Fruit fly (Drosophila melanogaster) whole organism, embryonic: ENCODE results near the gene CG18095.

Source experiments
- Atf6 ChIP-seq: fragments of 200-800 bp; sonication (Bioruptor generic); IDR thresholded peaks from 2 replicates; pipeline ENCODE4 v1.3.6; 2022; ENCODE audit warnings: missing biosample characterization, missing genetic modification characterization
- CG10209 ChIP-seq: fragments of 200-800 bp; sonication (Bioruptor generic); optimal IDR thresholded peaks from 3 replicates; lab custom pipeline; 2017; ENCODE audit warnings: missing biosample characterization, mild to moderate bottlenecking, missing genetic modification characterization, missing genetic modification reagents
- CG10366 ChIP-seq: fragments of 200-800 bp; sonication (Bioruptor generic); IDR thresholded peaks from 2 replicates; pipeline ENCODE4 v1.3.6; 2022; ENCODE audit warnings: missing biosample characterization, missing genetic modification characterization
- CG10543 ChIP-seq: fragments of 200-800 bp; sonication (Bioruptor generic); optimal IDR thresholded peaks from 3 replicates; lab custom pipeline; 2017; ENCODE audit warnings: missing biosample characterization, mild to moderate bottlenecking, missing genetic modification characterization, moderate library complexity
- CG11085 ChIP-seq: fragments of 200-800 bp; sonication (Bioruptor generic); IDR thresholded peaks from 2 replicates; pipeline ENCODE4 v1.3.6; 2022; ENCODE audit warnings: missing biosample characterization, missing genetic modification characterization
- CG11093 ChIP-seq: fragments of 200-800 bp; sonication (Bioruptor generic); IDR thresholded peaks from 3 replicates; pipeline ENCODE4 v1.3.6; 2022; ENCODE audit warnings: missing biosample characterization, missing genetic modification characterization
- CG11456 ChIP-seq: fragments of 200-800 bp; sonication (Bioruptor generic); IDR thresholded peaks from 3 replicates; pipeline ENCODE4 v1.3.6; 2022; ENCODE audit warnings: missing biosample characterization, missing genetic modification characterization
- CG11695 ChIP-seq: fragments of 200-800 bp; sonication (Bioruptor generic); IDR thresholded peaks from 3 replicates; pipeline ENCODE4 v1.3.6; 2022; ENCODE audit warnings: missing biosample characterization, missing genetic modification characterization
- CG11723 ChIP-seq: fragments of 200-800 bp; sonication (Bioruptor generic); optimal IDR thresholded peaks from 2 replicates; lab custom pipeline; 2017; ENCODE audit warnings: missing biosample characterization, mild to moderate bottlenecking, missing genetic modification characterization
- CG12155 ChIP-seq: fragments of 200-800 bp; sonication (Bioruptor generic); optimal IDR thresholded peaks from 3 replicates; lab custom pipeline; 2016; ENCODE audit warnings: missing biosample characterization, missing genetic modification characterization
- CG12769 ChIP-seq: fragments of 200-800 bp; sonication (Bioruptor generic); optimal IDR thresholded peaks from 2 replicates; lab custom pipeline; 2019; ENCODE audit warnings: missing biosample characterization, mild to moderate bottlenecking, missing genetic modification characterization, moderate library complexity
- CG13775 ChIP-seq: fragments of 200-800 bp; sonication (Bioruptor generic); optimal IDR thresholded peaks from 3 replicates; lab custom pipeline; 2017; ENCODE audit warnings: missing biosample characterization, mild to moderate bottlenecking, missing genetic modification characterization
- CG15011 ChIP-seq: fragments of 200-800 bp; sonication (Bioruptor generic); optimal IDR thresholded peaks from 3 replicates; lab custom pipeline; 2018; ENCODE audit warnings: missing biosample characterization, mild to moderate bottlenecking, missing genetic modification characterization
- CG17361 ChIP-seq: fragments of 200-800 bp; sonication (Bioruptor generic); IDR thresholded peaks from 3 replicates; pipeline ENCODE4 v1.3.6; 2022; ENCODE audit warnings: missing biosample characterization, missing genetic modification characterization
- CG18476 ChIP-seq: fragments of 200-800 bp; sonication (Bioruptor generic); optimal IDR thresholded peaks from 2 replicates; lab custom pipeline; 2016; ENCODE audit warnings: missing biosample characterization, mild to moderate bottlenecking, missing genetic modification characterization
- CG31388 ChIP-seq: fragments of 200-800 bp; sonication (Bioruptor generic); optimal IDR thresholded peaks from 2 replicates; lab custom pipeline; 2016; ENCODE audit warnings: missing biosample characterization, missing genetic modification characterization
- CG32532 ChIP-seq: fragments of 200-800 bp; sonication (Bioruptor generic); IDR thresholded peaks from 2 replicates; pipeline ENCODE4 v1.3.6; 2022; ENCODE audit warnings: missing biosample characterization, missing genetic modification characterization
- CG32772 ChIP-seq: fragments of 200-800 bp; sonication (Bioruptor generic); IDR thresholded peaks from 2 replicates; pipeline ENCODE4 v1.3.6; 2022; ENCODE audit warnings: missing biosample characterization, missing genetic modification characterization
- CG4404 ChIP-seq: fragments of 200-800 bp; sonication (Bioruptor generic); IDR thresholded peaks from 2 replicates; pipeline ENCODE4 v1.3.6; 2022; ENCODE audit warnings: missing biosample characterization, missing genetic modification characterization
- CG6683 ChIP-seq: fragments of 200-800 bp; sonication (Bioruptor generic); optimal IDR thresholded peaks from 2 replicates; lab custom pipeline; 2017; ENCODE audit warnings: missing biosample characterization, mild to moderate bottlenecking, missing genetic modification characterization, missing genetic modification reagents
- CG6854 ChIP-seq: fragments of 200-800 bp; sonication (Bioruptor generic); optimal IDR thresholded peaks from 3 replicates; lab custom pipeline; 2017; ENCODE audit warnings: missing biosample characterization, mild to moderate bottlenecking, missing genetic modification characterization
- CG7928 ChIP-seq: fragments of 200-800 bp; sonication (Bioruptor generic); optimal IDR thresholded peaks from 2 replicates; lab custom pipeline; 2017; ENCODE audit warnings: missing biosample characterization, mild to moderate bottlenecking, missing genetic modification characterization
- CG9932 ChIP-seq: fragments of 200-800 bp; sonication (Bioruptor generic); IDR thresholded peaks from 2 replicates; pipeline ENCODE4 v1.3.6; 2022; ENCODE audit warnings: missing biosample characterization, missing genetic modification characterization
- Dbx ChIP-seq: fragments of 200-800 bp; sonication (Bioruptor generic); IDR thresholded peaks from 3 replicates; pipeline ENCODE4 v1.3.6; 2022; ENCODE audit warnings: missing biosample characterization, missing genetic modification characterization
- Dref ChIP-seq: fragments of 200-800 bp; sonication (Bioruptor generic); IDR thresholded peaks from 2 replicates; pipeline ENCODE4 v1.3.6; 2022; ENCODE audit warnings: missing biosample characterization, missing genetic modification characterization
- NK7.1 ChIP-seq: fragments of 200-800 bp; sonication (Bioruptor generic); optimal IDR thresholded peaks from 3 replicates; lab custom pipeline; 2016; ENCODE audit warnings: missing biosample characterization, missing genetic modification characterization
- Nf-YB ChIP-seq: fragments of 200-800 bp; sonication (Bioruptor generic); optimal IDR thresholded peaks from 3 replicates; lab custom pipeline; 2019; ENCODE audit warnings: missing biosample characterization, mild to moderate bottlenecking, missing genetic modification characterization, moderate library complexity
- Optix ChIP-seq: fragments of 200-800 bp; sonication (Bioruptor generic); IDR thresholded peaks from 3 replicates; pipeline ENCODE4 v1.3.6; 2022; ENCODE audit warnings: missing biosample characterization, missing genetic modification characterization
- Sry-β ChIP-seq: fragments of 200-800 bp; sonication (Bioruptor generic); optimal IDR thresholded peaks from 2 replicates; lab custom pipeline; 2018; ENCODE audit warnings: missing biosample characterization, mild to moderate bottlenecking, missing genetic modification characterization, moderate library complexity
- Tbp ChIP-seq: fragments of >200 bp; optimal IDR thresholded peaks from 2 replicates; lab custom pipeline; 2018; ENCODE audit warnings: missing biosample characterization, missing genetic modification characterization
- Xbp1 ChIP-seq: fragments of 200-800 bp; sonication (Bioruptor generic); optimal IDR thresholded peaks from 3 replicates; lab custom pipeline; 2016; ENCODE audit warnings: missing biosample characterization, mild to moderate bottlenecking, missing genetic modification characterization
- ara ChIP-seq: fragments of 200-800 bp; sonication (Bioruptor generic); IDR thresholded peaks from 2 replicates; pipeline ENCODE4 v1.3.6; 2022; ENCODE audit warnings: missing biosample characterization, missing genetic modification characterization
- ato ChIP-seq: fragments of 200-800 bp; sonication (Bioruptor generic); IDR thresholded peaks from 2 replicates; pipeline ENCODE4 v1.3.6; 2022; ENCODE audit warnings: missing biosample characterization, missing genetic modification characterization; ENCODE audit not compliant: partially characterized antibody
- bowl ChIP-seq: fragments of 200-800 bp; sonication (Bioruptor generic); IDR thresholded peaks from 2 replicates; pipeline ENCODE4 v1.3.6; 2022; ENCODE audit warnings: missing biosample characterization, missing genetic modification characterization
- dmrt11E ChIP-seq: fragments of 200-800 bp; sonication (Bioruptor generic); optimal IDR thresholded peaks from 3 replicates; lab custom pipeline; 2018; ENCODE audit warnings: missing biosample characterization, mild to moderate bottlenecking, missing genetic modification characterization, moderate library complexity
- exex ChIP-seq: fragments of 200-800 bp; sonication (Bioruptor generic); optimal IDR thresholded peaks from 4 replicates; lab custom pipeline; 2018; ENCODE audit warnings: missing biosample characterization, mild to moderate bottlenecking, missing genetic modification characterization, moderate library complexity
- hbn ChIP-seq: fragments of 200-800 bp; sonication (Bioruptor generic); IDR thresholded peaks from 2 replicates; pipeline ENCODE4 v1.3.6; 2022; ENCODE audit warnings: missing biosample characterization, missing genetic modification characterization; ENCODE audit not compliant: partially characterized antibody
- lmd ChIP-seq: fragments of 200-800 bp; sonication (Bioruptor generic); IDR thresholded peaks from 2 replicates; pipeline ENCODE4 v1.3.6; 2022; ENCODE audit warnings: missing biosample characterization, missing genetic modification characterization
- lov ChIP-seq, 2 experiments: fragments of 200-800 bp in 1 of 2; fragments of >200 bp in 1 of 2; sonication (Bioruptor generic) in 1 of 2; IDR thresholded peaks in 1 of 2; optimal IDR thresholded peaks in 1 of 2; 2 replicates in 1 of 2; 3 replicates in 1 of 2; pipeline versions ENCODE4 v1.3.6 to Lab custom; 2017 to 2022; ENCODE audit warnings: missing biosample characterization in 1 of 2, missing genetic modification characterization in 1 of 2
- odd ChIP-seq: fragments of 200-800 bp; sonication (Bioruptor generic); optimal IDR thresholded peaks from 2 replicates; lab custom pipeline; 2017; ENCODE audit warnings: missing biosample characterization, mild to moderate bottlenecking, missing genetic modification characterization
- phol ChIP-seq: fragments of 200-800 bp; sonication (Bioruptor generic); optimal IDR thresholded peaks from 3 replicates; lab custom pipeline; 2018; ENCODE audit warnings: missing biosample characterization, mild to moderate bottlenecking, missing genetic modification characterization, moderate library complexity
- schlank ChIP-seq: fragments of 200-800 bp; sonication (Bioruptor generic); optimal IDR thresholded peaks from 2 replicates; lab custom pipeline; 2018; ENCODE audit warnings: missing biosample characterization, mild to moderate bottlenecking, missing genetic modification characterization
- sqz ChIP-seq: fragments of 200-800 bp; sonication (Bioruptor generic); optimal IDR thresholded peaks from 3 replicates; lab custom pipeline; 2018; ENCODE audit warnings: missing biosample characterization, mild to moderate bottlenecking, missing genetic modification characterization
- tap ChIP-seq: fragments of 200-800 bp; optimal IDR thresholded peaks from 3 replicates; lab custom pipeline; 2019; ENCODE audit warnings: missing biosample characterization, mild to moderate bottlenecking, missing genetic modification characterization, moderate library complexity
- tin ChIP-seq: fragments of 200-800 bp; sonication (Bioruptor generic); optimal IDR thresholded peaks from 3 replicates; lab custom pipeline; 2016; ENCODE audit warnings: missing biosample characterization, missing genetic modification characterization
- tna ChIP-seq: fragments of 200-800 bp; sonication (Bioruptor generic); IDR thresholded peaks from 2 replicates; pipeline ENCODE4 v1.3.6; 2022; ENCODE audit warnings: missing biosample characterization, missing genetic modification characterization; ENCODE audit not compliant: partially characterized antibody
- twi ChIP-seq: fragments of 200-800 bp; optimal IDR thresholded peaks from 2 replicates; lab custom pipeline; 2019; ENCODE audit warnings: missing biosample characterization, mild to moderate bottlenecking, missing genetic modification characterization, moderate library complexity
- usp ChIP-seq: fragments of >200 bp; optimal IDR thresholded peaks from 2 replicates; lab custom pipeline; 2017; ENCODE audit warnings: missing biosample characterization, missing genetic modification characterization
- vfl ChIP-seq: fragments of 200-800 bp; sonication (Bioruptor generic); optimal IDR thresholded peaks from 2 replicates; lab custom pipeline; 2016; ENCODE audit warnings: missing biosample characterization, missing genetic modification characterization
- zen ChIP-seq: fragments of 200-800 bp; sonication (Bioruptor generic); optimal IDR thresholded peaks from 3 replicates; lab custom pipeline; 2018; ENCODE audit warnings: missing biosample characterization, mild to moderate bottlenecking, missing genetic modification characterization, moderate library complexity
- zfh2 ChIP-seq: fragments of 200-800 bp; sonication (Bioruptor generic); optimal IDR thresholded peaks from 2 replicates; lab custom pipeline; 2016; ENCODE audit warnings: missing biosample characterization, missing genetic modification characterization

CG18095 gene

DNA sequence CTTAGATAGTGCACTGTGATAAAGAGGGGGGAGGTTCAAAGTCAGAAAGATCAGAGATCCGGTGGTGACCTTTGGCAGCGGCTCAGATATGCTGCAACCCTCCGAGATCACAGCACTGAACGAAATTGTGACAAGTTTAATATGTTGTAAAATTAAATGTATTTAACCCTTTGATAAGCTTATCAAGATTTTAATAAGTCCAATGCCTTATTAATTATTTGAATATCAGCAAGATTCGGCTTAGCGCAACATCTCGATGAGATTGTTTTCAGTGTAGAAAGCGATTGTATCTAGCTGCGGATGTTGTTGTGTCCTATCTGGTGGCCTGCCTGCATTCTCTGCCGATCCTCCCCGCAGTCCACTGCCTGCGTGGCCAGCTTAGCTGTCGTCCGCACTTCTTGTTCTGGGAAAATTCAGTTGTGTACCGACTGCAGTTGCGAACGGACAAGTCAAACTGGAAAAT, 15.9 kb upstream of the CG18095 start, which contains the start of gene NimC4 (continued):
- TF ChIP-seq vfl: peak; percentile 67
- 0 out of 3 replicates have a peak, but pooled peaks have one; percentile 55 for TF ChIP-seq CG11093 (GFP tag; lab: Robert Waterston, UW)
- peak; percentile 35 for TF ChIP-seq CG11723 (GFP tag; lab: Kevin White, UChicago)
- no peak for TF ChIP-seq CG7928 (GFP tag; lab: Kevin White, UChicago)
- TF ChIP-seq Nf-YB: peak; percentile 58
- TF ChIP-seq ato (GFP tag; lab: Robert Waterston, UW): no peak
- TF ChIP-seq CG9932: no peak
- TF ChIP-seq CG31388: peak; percentile 32
- TF ChIP-seq CG13775 (GFP tag; lab: Kevin White, UChicago): peak; percentile 91
- TF ChIP-seq schlank (tag; lab: Kevin White, UChicago): no peak
- peak; percentile 99 for TF ChIP-seq zen (tag; lab: Kevin White, UChicago)
- no peak for TF ChIP-seq Atf6 (GFP tag; lab: Robert Waterston, UW)
- TF ChIP-seq CG6854 (GFP tag; lab: Kevin White, UChicago): no peak
- peak; percentile 85 for TF ChIP-seq tin (GFP tag; lab: Kevin White, UChicago)
- peak; percentile 77 for TF ChIP-seq twi
- TF ChIP-seq Sry-β: peak; percentile 6
- peak; percentile 78 for TF ChIP-seq Xbp1
- no peak for TF ChIP-seq zfh2 (GFP tag; lab: Kevin White, UChicago)
- TF ChIP-seq hbn: no peak
- no peak for TF ChIP-seq exex (tag; lab: Kevin White, UChicago)
- no peak for TF ChIP-seq Tbp
- TF ChIP-seq CG4404 (GFP tag; lab: Robert Waterston, UW): peak; percentile 99
- TF ChIP-seq CG6683: no peak
- no peak for TF ChIP-seq tna
- TF ChIP-seq CG10543 (GFP tag; lab: Kevin White, UChicago): no peak
- TF ChIP-seq CG18476: peak; percentile 45
- TF ChIP-seq CG15011 (GFP tag; lab: Kevin White, UChicago): peak; percentile 37
- TF ChIP-seq Optix (GFP tag; lab: Robert Waterston, UW): peak; percentile 69; the same call in 1 of the 3 replicates
- TF ChIP-seq Dref (GFP tag; lab: Robert Waterston, UW): no peak
- TF ChIP-seq tap: peak; percentile 52
- TF ChIP-seq CG17361 (GFP tag; lab: Robert Waterston, UW): peak; percentile 83
- peak; percentile 97 for TF ChIP-seq ara (GFP tag; lab: Robert Waterston, UW)
- peak; percentile 78 for TF ChIP-seq CG32772 (GFP tag; lab: Robert Waterston, UW)
- peak; percentile 98 for TF ChIP-seq dmrt11E (tag; lab: Kevin White, UChicago)
- TF ChIP-seq CG10209 (GFP tag; lab: Kevin White, UChicago): peak; percentile 76
- TF ChIP-seq lmd (GFP tag; lab: Robert Waterston, UW): peak; percentile 65
- TF ChIP-seq Dbx (GFP tag; lab: Robert Waterston, UW): no peak
- peak; percentile 64; the same call in 2 of the 3 replicates for TF ChIP-seq CG11695
- peak; percentile 21 for TF ChIP-seq CG10366 (GFP tag; lab: Robert Waterston, UW)
- peak; percentile 90 for TF ChIP-seq phol (tag; lab: Kevin White, UChicago)
- peak; percentile 65 for TF ChIP-seq CG12155
- TF ChIP-seq usp (GFP tag; lab: Kevin White, UChicago): no peak
- TF ChIP-seq bowl (GFP tag; lab: Robert Waterston, UW): no peak
- TF ChIP-seq NK7.1 (GFP tag; lab: Kevin White, UChicago): peak; percentile 62
- no peak for TF ChIP-seq lov (optimal IDR thresholded peaks at IDR 0.05; lab: Kevin White, UChicago)
- peak; percentile 94 for TF ChIP-seq lov (GFP tag; IDR thresholded peaks at IDR 0.05; lab: Robert Waterston, UW)
- no peak; the same call in 1 of the 2 replicates for TF ChIP-seq CG11085 (GFP tag; lab: Robert Waterston, UW)
- no peak for TF ChIP-seq CG11456 (GFP tag; lab: Robert Waterston, UW)
- no peak for TF ChIP-seq odd (GFP tag; lab: Kevin White, UChicago)
- peak; percentile 57 for TF ChIP-seq sqz (GFP tag; lab: Kevin White, UChicago)
- TF ChIP-seq CG12769 (tag; lab: Kevin White, UChicago): no peak
- TF ChIP-seq CG32532 (GFP tag; lab: Robert Waterston, UW): no peak
